Fruit fly (Drosophila melanogaster) whole organism, embryonic: ENCODE data around the gene zen.
A peak's percentile ranks its signal among the peaks of the same experiment; 100 is the strongest.

Experiments
- B-H1 ChIP-seq: fragments of 200-800 bp; sonication (Bioruptor generic); IDR thresholded peaks from 3 replicates; pipeline ENCODE4 v1.3.6; 2022; ENCODE audit warnings: missing biosample characterization, missing genetic modification characterization
- CG1024 ChIP-seq: fragments of 200-800 bp; sonication (Bioruptor generic); IDR thresholded peaks from 2 replicates; pipeline ENCODE4 v1.3.6; 2022; ENCODE audit warnings: missing biosample characterization, missing genetic modification characterization
- CG10462 ChIP-seq: fragments of 200-800 bp; sonication (Bioruptor generic); optimal IDR thresholded peaks from 2 replicates; lab custom pipeline; 2016; ENCODE audit warnings: missing biosample characterization, missing genetic modification characterization
- CG10959 ChIP-seq: fragments of 200-800 bp; sonication (Bioruptor generic); IDR thresholded peaks from 2 replicates; pipeline ENCODE4 v1.3.6; 2022; ENCODE audit warnings: missing biosample characterization, missing genetic modification characterization
- CG10979 ChIP-seq: fragments of 200-800 bp; sonication (Bioruptor generic); optimal IDR thresholded peaks from 2 replicates; lab custom pipeline; 2018; ENCODE audit warnings: missing biosample characterization, mild to moderate bottlenecking, missing genetic modification characterization, moderate library complexity
- CG11247 ChIP-seq: fragments of 200-800 bp; sonication (Bioruptor generic); IDR thresholded peaks from 2 replicates; pipeline ENCODE4 v1.3.6; 2022; ENCODE audit warnings: missing biosample characterization, missing genetic modification characterization
- CG11398 ChIP-seq: fragments of 200-800 bp; sonication (Bioruptor generic); optimal IDR thresholded peaks from 2 replicates; lab custom pipeline; 2016; ENCODE audit warnings: missing biosample characterization, missing genetic modification characterization
- CG12219 ChIP-seq: fragments of 200-800 bp; sonication (Bioruptor generic); optimal IDR thresholded peaks from 3 replicates; lab custom pipeline; 2018; ENCODE audit warnings: missing biosample characterization, mild to moderate bottlenecking, missing genetic modification characterization
- CG12391 ChIP-seq: fragments of 200-800 bp; sonication (Bioruptor generic); optimal IDR thresholded peaks from 3 replicates; lab custom pipeline; 2018; ENCODE audit warnings: missing biosample characterization, mild to moderate bottlenecking, missing genetic modification characterization, moderate library complexity
- CG12769 ChIP-seq: fragments of 200-800 bp; sonication (Bioruptor generic); optimal IDR thresholded peaks from 2 replicates; lab custom pipeline; 2019; ENCODE audit warnings: missing biosample characterization, mild to moderate bottlenecking, missing genetic modification characterization, moderate library complexity
- CG13775 ChIP-seq: fragments of 200-800 bp; sonication (Bioruptor generic); optimal IDR thresholded peaks from 3 replicates; lab custom pipeline; 2017; ENCODE audit warnings: missing biosample characterization, mild to moderate bottlenecking, missing genetic modification characterization
- CG15696 ChIP-seq: fragments of 200-800 bp; sonication (Bioruptor generic); optimal IDR thresholded peaks from 2 replicates; lab custom pipeline; 2019; ENCODE audit warnings: missing biosample characterization, mild to moderate bottlenecking, missing genetic modification characterization, moderate library complexity
- CG17802 ChIP-seq: fragments of 200-800 bp; sonication (Bioruptor generic); optimal IDR thresholded peaks from 2 replicates; lab custom pipeline; 2018; ENCODE audit warnings: missing biosample characterization, mild to moderate bottlenecking, missing genetic modification characterization, moderate library complexity
- CG2120 ChIP-seq: fragments of 200-800 bp; sonication (Bioruptor generic); optimal IDR thresholded peaks from 3 replicates; lab custom pipeline; 2016; ENCODE audit warnings: missing biosample characterization, missing genetic modification characterization
- CG2712 ChIP-seq: fragments of 200-800 bp; optimal IDR thresholded peaks from 3 replicates; lab custom pipeline; 2019; ENCODE audit warnings: missing biosample characterization, mild to moderate bottlenecking, missing genetic modification characterization, moderate library complexity
- CG30403 ChIP-seq: fragments of 200-800 bp; sonication (Bioruptor generic); optimal IDR thresholded peaks from 3 replicates; lab custom pipeline; 2016; ENCODE audit warnings: missing biosample characterization, missing genetic modification characterization
- CG33557 ChIP-seq: fragments of 200-800 bp; sonication (Bioruptor generic); optimal IDR thresholded peaks from 2 replicates; lab custom pipeline; 2019; ENCODE audit warnings: missing biosample characterization, mild to moderate bottlenecking, missing genetic modification characterization, moderate library complexity
- CG7839 ChIP-seq: fragments of 200-800 bp; sonication (Bioruptor generic); optimal IDR thresholded peaks from 3 replicates; lab custom pipeline; 2018; ENCODE audit warnings: missing biosample characterization, mild to moderate bottlenecking, missing genetic modification characterization, moderate library complexity
- CG8290 ChIP-seq, 3 experiments: fragments of 200-800 bp; sonication (Bioruptor generic); optimal IDR thresholded peaks; 2 replicates each; lab custom pipeline; 2016 to 2019; ENCODE audit warnings: missing biosample characterization in 3 of 3, missing genetic modification characterization in 3 of 3, mild to moderate bottlenecking in 2 of 3, moderate library complexity in 1 of 3
- CG9932 ChIP-seq: fragments of 200-800 bp; sonication (Bioruptor generic); IDR thresholded peaks from 2 replicates; pipeline ENCODE4 v1.3.6; 2022; ENCODE audit warnings: missing biosample characterization, missing genetic modification characterization
- Dbx ChIP-seq: fragments of 200-800 bp; sonication (Bioruptor generic); IDR thresholded peaks from 3 replicates; pipeline ENCODE4 v1.3.6; 2022; ENCODE audit warnings: missing biosample characterization, missing genetic modification characterization
- Deaf1 ChIP-seq: fragments of 200-800 bp; optimal IDR thresholded peaks from 3 replicates; lab custom pipeline; 2019; ENCODE audit warnings: missing biosample characterization, mild to moderate bottlenecking, missing genetic modification characterization, moderate library complexity
- HLH3B ChIP-seq: fragments of 200-800 bp; sonication (Bioruptor generic); IDR thresholded peaks from 2 replicates; pipeline ENCODE4 v1.3.6; 2022; ENCODE audit warnings: missing biosample characterization, missing genetic modification characterization
- Hey ChIP-seq: fragments of 200-800 bp; sonication (Bioruptor generic); optimal IDR thresholded peaks from 3 replicates; lab custom pipeline; 2018; ENCODE audit warnings: missing biosample characterization, mild to moderate bottlenecking, missing genetic modification characterization
- Hr3 ChIP-seq: fragments of 200-800 bp; sonication (Bioruptor generic); optimal IDR thresholded peaks from 3 replicates; lab custom pipeline; 2016; ENCODE audit warnings: missing biosample characterization, missing genetic modification characterization
- Mes4 ChIP-seq: fragments of 200-800 bp; sonication (Bioruptor generic); optimal IDR thresholded peaks from 2 replicates; lab custom pipeline; 2016; ENCODE audit warnings: missing biosample characterization, missing genetic modification characterization
- Nf-YA ChIP-seq: fragments of 200-800 bp; sonication (Bioruptor generic); IDR thresholded peaks from 2 replicates; pipeline ENCODE4 v1.3.6; 2022; ENCODE audit warnings: missing biosample characterization, missing genetic modification characterization
- Oaz ChIP-seq: fragments of 200-800 bp; sonication (Bioruptor generic); IDR thresholded peaks from 2 replicates; pipeline ENCODE4 v1.3.6; 2022; ENCODE audit warnings: missing biosample characterization, missing genetic modification characterization
- PHDP ChIP-seq: fragments of 200-800 bp; sonication (Bioruptor generic); optimal IDR thresholded peaks from 3 replicates; lab custom pipeline; 2018; ENCODE audit warnings: missing biosample characterization, mild to moderate bottlenecking, missing genetic modification characterization, moderate library complexity
- Ptx1 ChIP-seq: fragments of 200-800 bp; sonication (Bioruptor generic); IDR thresholded peaks from 2 replicates; pipeline ENCODE4 v1.3.6; 2022; ENCODE audit warnings: missing biosample characterization, missing genetic modification characterization
- Vsx1 ChIP-seq: fragments of 200-800 bp; sonication (Bioruptor generic); optimal IDR thresholded peaks from 2 replicates; lab custom pipeline; 2017; ENCODE audit warnings: missing biosample characterization, mild to moderate bottlenecking, missing genetic modification characterization, missing genetic modification reagents
- Xbp1 ChIP-seq: fragments of 200-800 bp; sonication (Bioruptor generic); optimal IDR thresholded peaks from 3 replicates; lab custom pipeline; 2016; ENCODE audit warnings: missing biosample characterization, mild to moderate bottlenecking, missing genetic modification characterization
- abd-A ChIP-seq: fragments of 200-800 bp; sonication (Bioruptor generic); optimal IDR thresholded peaks from 3 replicates; lab custom pipeline; 2019; ENCODE audit warnings: missing biosample characterization, mild to moderate bottlenecking, missing genetic modification characterization, moderate library complexity
- exex ChIP-seq: fragments of 200-800 bp; sonication (Bioruptor generic); optimal IDR thresholded peaks from 4 replicates; lab custom pipeline; 2018; ENCODE audit warnings: missing biosample characterization, mild to moderate bottlenecking, missing genetic modification characterization, moderate library complexity
- fd64A ChIP-seq: fragments of 200-800 bp; sonication (Bioruptor generic); optimal IDR thresholded peaks from 3 replicates; lab custom pipeline; 2018; ENCODE audit warnings: missing biosample characterization, mild to moderate bottlenecking, missing genetic modification characterization
- knrl ChIP-seq: fragments of 200-800 bp; sonication (Bioruptor generic); IDR thresholded peaks from 3 replicates; pipeline ENCODE4 v1.3.6; 2022; ENCODE audit warnings: missing biosample characterization, missing genetic modification characterization; ENCODE audit not compliant: partially characterized antibody
- lilli ChIP-seq: fragments of 200-800 bp; sonication (Bioruptor generic); optimal IDR thresholded peaks from 3 replicates; lab custom pipeline; 2016; ENCODE audit warnings: missing biosample characterization, missing genetic modification characterization
- onecut ChIP-seq: fragments of 200-800 bp; sonication (Bioruptor generic); IDR thresholded peaks from 2 replicates; pipeline ENCODE4 v1.3.6; 2022; ENCODE audit warnings: missing biosample characterization, missing genetic modification characterization
- peb ChIP-seq: fragments of 200-800 bp; sonication (Bioruptor generic); IDR thresholded peaks from 2 replicates; pipeline ENCODE4 v1.3.6; 2022; ENCODE audit warnings: missing biosample characterization, missing genetic modification characterization
- pfk ChIP-seq: fragments of 200-800 bp; sonication (Bioruptor generic); optimal IDR thresholded peaks from 2 replicates; lab custom pipeline; 2018; ENCODE audit warnings: missing biosample characterization, mild to moderate bottlenecking, missing genetic modification characterization, moderate library complexity
- pros ChIP-seq: fragments of 200-800 bp; sonication (Bioruptor generic); optimal IDR thresholded peaks from 3 replicates; lab custom pipeline; 2019; ENCODE audit warnings: missing biosample characterization, mild to moderate bottlenecking, missing genetic modification characterization, moderate library complexity
- sc ChIP-seq, 3 experiments: fragments of >200 bp in 2 of 3; fragments of 200-800 bp in 1 of 3; sonication (Bioruptor generic) in 1 of 3; optimal IDR thresholded peaks; 2 replicates in 2 of 3; 3 replicates in 1 of 3; lab custom pipeline; 2017; ENCODE audit warnings: mild to moderate bottlenecking in 1 of 3, missing biosample characterization in 1 of 3, missing genetic modification characterization in 1 of 3, missing genetic modification reagents in 1 of 3
- sr ChIP-seq: fragments of 200-800 bp; sonication (Bioruptor generic); IDR thresholded peaks from 3 replicates; pipeline ENCODE4 v1.3.6; 2022; ENCODE audit warnings: missing biosample characterization, missing genetic modification characterization
- tin ChIP-seq: fragments of 200-800 bp; sonication (Bioruptor generic); optimal IDR thresholded peaks from 3 replicates; lab custom pipeline; 2016; ENCODE audit warnings: missing biosample characterization, missing genetic modification characterization
- tio ChIP-seq: fragments of 200-800 bp; sonication (Bioruptor generic); optimal IDR thresholded peaks from 2 replicates; lab custom pipeline; 2017; ENCODE audit warnings: missing biosample characterization, missing genetic modification characterization, inconsistent platforms
- zen ChIP-seq: fragments of 200-800 bp; sonication (Bioruptor generic); optimal IDR thresholded peaks from 3 replicates; lab custom pipeline; 2018; ENCODE audit warnings: missing biosample characterization, mild to moderate bottlenecking, missing genetic modification characterization, moderate library complexity
- zfh1 ChIP-seq: fragments of 200-800 bp; sonication (Bioruptor generic); IDR thresholded peaks from 3 replicates; pipeline ENCODE4 v1.3.6; 2022; ENCODE audit warnings: missing biosample characterization, missing genetic modification characterization

Gene zen

dm6 chr3R:6791189-6791886 lies 37.3 kb upstream of the zen start, which contains the start of gene Dfd (continued):
- TF ChIP-seq CG15696 (peak; percentile 27), onecut (GFP tag; lab: Robert Waterston, UW) (0 out of 2 replicates have a peak, but pooled peaks have one; percentile 14), knrl (GFP tag; lab: Robert Waterston, UW) (0 out of 3 replicates have a peak, but pooled peaks have one; percentile 41), sr (GFP tag; lab: Robert Waterston, UW) (no peak; the same call in 1 of the 3 replicates), zen (peak; percentile 57), Hey (tag; lab: Kevin White, UChicago) (peak; percentile 51), Dbx (no peak), CG33557 (GFP tag; lab: Kevin White, UChicago) (peak; percentile 29), CG12391 (tag; lab: Kevin White, UChicago) (no peak), CG12219 (GFP tag; lab: Kevin White, UChicago) (no peak), Nf-YA (GFP tag; lab: Robert Waterston, UW) (peak; percentile 56), CG17802 (tag; lab: Kevin White, UChicago) (peak; percentile 2), CG9932 (GFP tag; lab: Robert Waterston, UW) (peak; percentile 48; the same call in 1 of the 2 replicates), B-H1 (GFP tag; lab: Robert Waterston, UW) (no peak), PHDP (no peak), CG7839 (tag; lab: Kevin White, UChicago) (no peak), CG10959 (GFP tag; lab: Robert Waterston, UW) (no peak; the same call in 1 of the 2 replicates), fd64A (GFP tag; lab: Kevin White, UChicago) (no peak), CG10979 (tag; lab: Kevin White, UChicago) (no peak), CG13775 (GFP tag; lab: Kevin White, UChicago) (peak; percentile 42), tin (GFP tag; lab: Kevin White, UChicago) (peak; percentile 26), lilli (GFP tag; lab: Kevin White, UChicago) (no peak), CG11398 (GFP tag; lab: Kevin White, UChicago) (no peak), CG10462 (GFP tag; lab: Kevin White, UChicago) (peak; percentile 21), CG12769 (no peak), Hr3 (GFP tag; lab: Kevin White, UChicago) (peak; percentile 49), CG11247 (GFP tag; lab: Robert Waterston, UW) (no peak), CG2712 (tag; lab: Kevin White, UChicago) (peak; percentile 52), peb (no peak), pros (peak; percentile 15), tio (GFP tag; lab: Kevin White, UChicago) (peak; percentile 48), abd-A (tag; lab: Kevin White, UChicago) (no peak), zfh1 (GFP tag; lab: Robert Waterston, UW) (peak; percentile 29; the same call in 1 of the 3 replicates), Vsx1 (GFP tag; lab: Kevin White, UChicago) (no peak), Ptx1 (peak; percentile 64; the same call in 1 of the 2 replicates), Mes4 (GFP tag; lab: Kevin White, UChicago) (no peak), Xbp1 (peak; percentile 33), sc (optimal IDR thresholded peaks at IDR 0.05; lab: Kevin White, UChicago) (no peak), sc (GFP tag; optimal IDR thresholded peaks at IDR 0.05; lab: Kevin White, UChicago) (peak; percentile 24), HLH3B (GFP tag; lab: Robert Waterston, UW) (peak; percentile 55), CG1024 (GFP tag; lab: Robert Waterston, UW) (no peak), pfk (GFP tag; lab: Kevin White, UChicago) (no peak), CG30403 (GFP tag; lab: Kevin White, UChicago) (peak; percentile 53), Oaz (GFP tag; lab: Robert Waterston, UW) (no peak), CG2120 (peak; percentile 35), exex (tag; lab: Kevin White, UChicago) (no peak), CG8290 (GFP tag; optimal IDR thresholded peaks at IDR 0.05; lab: Kevin White, UChicago) (no peak), CG8290 (tag; optimal IDR thresholded peaks at IDR 0.05; lab: Kevin White, UChicago) (no peak), Deaf1 (tag; lab: Kevin White, UChicago) (peak; percentile 84)
- TF ChIP-seq, all 482 proteins: peak for 144
